Worm (Caenorhabditis elegans) whole organism, midembryonic: ENCODE measurements around the gene col-157.

Source experiments
- T22C8.4 ChIP-seq: fragments of 200-800 bp; sonication (Bioruptor generic); IDR thresholded peaks from 2 replicates; pipeline ENCODE4 v1.3.6; 2022; ENCODE audit warnings: missing genetic modification characterization, missing compliant biosample characterization
- cog-1 ChIP-seq: sonication (generic microtip); optimal IDR thresholded peaks from 2 replicates; lab custom pipeline; 2016; ENCODE audit warnings: missing genetic modification characterization, missing compliant biosample characterization
- flt-1 ChIP-seq: fragments of 200-800 bp; sonication (Bioruptor generic); IDR thresholded peaks from 2 replicates; pipeline ENCODE4 v1.3.6; 2022; ENCODE audit warnings: missing genetic modification characterization, missing compliant biosample characterization
- klf-2 ChIP-seq: fragments of 200-800 bp; sonication (Bioruptor generic); conservative IDR thresholded peaks from 2 replicates; pipeline ENCODE4 v1.3.6; 2022; ENCODE audit warnings: missing genetic modification reagents, missing genetic modification characterization, missing compliant biosample characterization
- med-1 ChIP-seq: sonication (generic microtip); optimal IDR thresholded peaks from 2 replicates; lab custom pipeline; 2017; ENCODE audit warnings: missing genetic modification characterization, mild to moderate bottlenecking, missing compliant biosample characterization, antibody characterized with exemption, missing genetic modification reagents; ENCODE audit not compliant: insufficient read depth
- ref-1 ChIP-seq: fragments of 200-800 bp; sonication (Bioruptor generic); conservative IDR thresholded peaks from 2 replicates; pipeline ENCODE4 v1.3.6; 2022; ENCODE audit warnings: missing genetic modification reagents, missing genetic modification characterization, missing compliant biosample characterization
- tab-1 ChIP-seq: fragments of 200-800 bp; sonication (Bioruptor generic); IDR thresholded peaks from 2 replicates; pipeline ENCODE4 v1.3.6; 2022; ENCODE audit warnings: missing genetic modification characterization, missing compliant biosample characterization
- ztf-23 ChIP-seq: fragments of 200-800 bp; sonication (Bioruptor generic); IDR thresholded peaks from 2 replicates; pipeline ENCODE4 v1.3.6; 2022; ENCODE audit warnings: missing genetic modification reagents, missing genetic modification characterization, missing compliant biosample characterization
- ztf-29 ChIP-seq: fragments of 200-800 bp; sonication (Bioruptor generic); IDR thresholded peaks from 2 replicates; pipeline ENCODE4 v1.3.6; 2022; ENCODE audit warnings: missing genetic modification reagents, missing genetic modification characterization, missing compliant biosample characterization

The col-157 gene

ce11 chrV:11531831-11532534, 48.1 kb downstream of the col-157 start:
- no peak for TF ChIP-seq klf-2 (GFP tag; lab: Robert Waterston, UW)
- TF ChIP-seq flt-1 = no peak
- TF ChIP-seq ref-1 = no peak
- TF ChIP-seq tab-1 (GFP tag; lab: Robert Waterston, UW) = no peak
- TF ChIP-seq med-1 (GFP tag; lab: Kevin White, UChicago) = no peak
- TF ChIP-seq ztf-23 (GFP tag; lab: Robert Waterston, UW) = no peak
- TF ChIP-seq ztf-29 (GFP tag; lab: Robert Waterston, UW) = no peak
- no peak for TF ChIP-seq T22C8.4 (GFP tag; lab: Robert Waterston, UW)
- no peak for TF ChIP-seq cog-1

ce11 chrV:11532535-11532853, 48.7 kb downstream of the col-157 start:
- TF ChIP-seq T22C8.4 (GFP tag; lab: Robert Waterston, UW) = no peak
- no peak for TF ChIP-seq flt-1
- TF ChIP-seq med-1 (GFP tag; lab: Kevin White, UChicago) = no peak
- TF ChIP-seq ref-1 = no peak
- no peak for TF ChIP-seq ztf-23 (GFP tag; lab: Robert Waterston, UW)
- no peak for TF ChIP-seq ztf-29 (GFP tag; lab: Robert Waterston, UW)
- TF ChIP-seq cog-1 = no peak
- TF ChIP-seq tab-1 (GFP tag; lab: Robert Waterston, UW) = no peak
- TF ChIP-seq klf-2 (GFP tag; lab: Robert Waterston, UW) = no peak

DNA sequence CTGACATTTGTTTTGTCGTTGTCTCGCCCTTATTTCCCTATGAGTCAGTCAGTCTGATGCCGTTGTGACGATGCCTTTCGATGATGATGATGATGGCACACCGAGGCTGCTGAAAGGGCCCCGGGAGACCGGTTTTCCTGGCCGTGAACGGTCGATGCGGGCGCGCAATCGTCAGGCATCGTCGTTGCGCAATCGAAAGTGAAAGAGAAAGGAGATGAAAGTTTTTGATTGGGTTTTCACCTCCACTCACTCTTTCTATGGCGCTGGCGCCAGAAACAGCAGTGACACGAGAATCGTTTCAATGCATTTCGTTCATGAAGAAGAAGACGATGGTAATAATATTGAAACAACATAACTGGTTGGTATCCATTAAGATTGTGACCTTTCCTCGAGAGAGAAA, 49.1 kb downstream of the col-157 start:
- TF ChIP-seq ztf-29 (GFP tag; lab: Robert Waterston, UW) (no peak), ztf-23 (GFP tag; lab: Robert Waterston, UW) (0 out of 2 replicates have a peak, but pooled peaks have one; percentile 46), klf-2 (GFP tag; lab: Robert Waterston, UW) (no peak), T22C8.4 (GFP tag; lab: Robert Waterston, UW) (peak; percentile 11; the same call in 1 of the 2 replicates)

DNA sequence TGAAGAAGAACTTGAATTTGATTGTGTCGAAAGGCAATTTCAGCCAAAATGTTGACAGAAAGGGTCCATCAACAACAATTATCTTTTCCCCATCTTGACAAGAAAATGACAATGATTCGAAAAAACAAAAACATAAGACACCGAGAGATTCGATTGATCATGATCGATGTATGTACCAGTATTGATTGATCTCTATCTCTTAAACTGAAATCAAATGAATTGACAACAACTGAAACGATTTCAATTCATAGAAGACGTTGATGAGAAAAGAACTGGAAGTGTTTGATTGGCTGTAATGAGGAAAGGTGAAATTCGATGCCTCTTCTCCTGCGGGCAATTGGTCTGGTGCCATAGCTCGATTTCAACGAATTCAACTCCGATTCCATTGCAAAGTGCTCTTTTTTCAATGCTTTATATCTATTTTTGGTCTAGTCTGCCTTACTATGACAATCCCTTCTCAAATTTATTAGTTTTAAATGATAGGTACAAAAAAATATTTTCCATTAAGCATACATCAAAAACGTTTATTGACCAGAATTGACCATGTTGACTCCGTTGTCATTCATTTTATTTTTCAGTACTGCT, 49.6 kb downstream of the col-157 start:
- no peak for TF ChIP-seq med-1 (GFP tag; lab: Kevin White, UChicago)
- TF ChIP-seq flt-1 = no peak
- TF ChIP-seq ztf-29 (GFP tag; lab: Robert Waterston, UW) = no peak
- TF ChIP-seq tab-1 (GFP tag; lab: Robert Waterston, UW) = no peak
- no peak for TF ChIP-seq ref-1
- no peak for TF ChIP-seq T22C8.4 (GFP tag; lab: Robert Waterston, UW)
- no peak for TF ChIP-seq cog-1
- no peak for TF ChIP-seq klf-2 (GFP tag; lab: Robert Waterston, UW)
- no peak for TF ChIP-seq ztf-23 (GFP tag; lab: Robert Waterston, UW)
